Worm (Caenorhabditis elegans): ENCODE data around the gene acr-17.

acr-17 gene

ce11 chrV:2664525-2665053 is 56.1 kb downstream of the acr-17 start, which contains the start of gene ndx-2 (continued):
- TF ChIP-seq ceh-44 (GFP tag; IDR thresholded peaks at IDR 0.05) (no peak), pha-4 (GFP tag; IDR thresholded peaks at IDR 0.05) (peak; percentile 85), pha-4 (tag; optimal IDR thresholded peaks at IDR 0.05) (no peak), lin-15B (tag; optimal IDR thresholded peaks at IDR 0.05) (no peak), aly-2 (tag; optimal IDR thresholded peaks at IDR 0.05) (no peak), hlh-30 (tag; optimal IDR thresholded peaks at IDR 0.05; ENCODE audit: insufficient read depth) (peak; percentile 6), saeg-2 (GFP tag; IDR thresholded peaks at IDR 0.05) (no peak), mdt-29 (GFP tag; IDR thresholded peaks at IDR 0.05) (0 out of 2 replicates have a peak, but pooled peaks have one; percentile 25), daf-19 (GFP tag; conservative IDR thresholded peaks at IDR 0.05) (no peak), nhr-77 (tag; optimal IDR thresholded peaks at IDR 0.05) (no peak), T20F7.1 (GFP tag; optimal IDR thresholded peaks at IDR 0.05) (no peak), tra-1 (GFP tag; IDR thresholded peaks at IDR 0.05) (peak; percentile 45; the same call in 1 of the 2 replicates), egl-43 (GFP tag; IDR thresholded peaks at IDR 0.05) (peak; percentile 90), ceh-20 (GFP tag; IDR thresholded peaks at IDR 0.05) (no peak), snpc-4 (tag; optimal IDR thresholded peaks at IDR 0.05) (no peak), dmd-6 (GFP tag; IDR thresholded peaks at IDR 0.05) (peak; percentile 57), unc-39 (tag; optimal IDR thresholded peaks at IDR 0.05) (no peak), nhr-102 (tag; optimal IDR thresholded peaks at IDR 0.05) (peak; percentile 8)
